Worm (Caenorhabditis elegans): ENCODE results near the gene srh-166.

DNA sequence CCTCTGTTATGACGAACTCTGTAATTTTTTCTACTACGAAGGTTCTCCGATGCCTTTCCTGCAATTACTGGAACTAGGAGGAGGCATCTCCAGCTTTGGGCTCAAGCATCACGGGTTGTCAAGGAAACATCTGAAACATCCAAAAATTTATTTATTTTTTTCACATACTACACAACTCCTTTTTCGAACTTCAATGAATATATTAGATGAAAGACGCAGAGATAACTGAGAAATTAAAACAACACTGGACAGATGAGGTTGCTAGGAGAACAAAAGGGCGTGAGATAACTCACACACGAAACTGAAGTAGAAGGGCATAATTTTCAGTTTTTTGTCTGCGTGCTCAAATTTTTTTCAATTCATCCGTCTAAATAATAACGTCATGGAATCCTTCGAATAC lies 1.8 kb upstream of the srh-166 start, which contains the start of gene Y38H6C.13:
- no peak for TF ChIP-seq mes-4 (tag; optimal IDR thresholded peaks at IDR 0.05)
- no peak for TF ChIP-seq ceh-100 (GFP tag; IDR thresholded peaks at IDR 0.05)
- no peak for TF ChIP-seq ceh-40 (GFP tag; IDR thresholded peaks at IDR 0.05)
- TF ChIP-seq ztf-22 (GFP tag; optimal IDR thresholded peaks at IDR 0.05), result no peak
- no peak for TF ChIP-seq snpc-4 (GFP tag; optimal IDR thresholded peaks at IDR 0.05)
- TF ChIP-seq snpc-4 (tag; optimal IDR thresholded peaks at IDR 0.05), result no peak
- TF ChIP-seq pha-4 (tag; optimal IDR thresholded peaks at IDR 0.05), result no peak
- no peak for TF ChIP-seq unc-130 (GFP tag; optimal IDR thresholded peaks at IDR 0.05)
- TF ChIP-seq snpc-3.4 (tag; optimal IDR thresholded peaks at IDR 0.05), result no peak
- TF ChIP-seq dpl-1 (GFP tag; optimal IDR thresholded peaks at IDR 0.05), result no peak
- no peak for TF ChIP-seq zim-3 (tag; optimal IDR thresholded peaks at IDR 0.05)
- TF ChIP-seq Y53F4B.3 (GFP tag; IDR thresholded peaks at IDR 0.05), result no peak
- TF ChIP-seq F49E8.2 (tag; optimal IDR thresholded peaks at IDR 0.05; ENCODE audit: insufficient read depth), result no peak
- no peak for TF ChIP-seq tbp1 (GFP tag; optimal IDR thresholded peaks at IDR 0.05)
- TF ChIP-seq pbrm-1 (GFP tag; IDR thresholded peaks at IDR 0.05), result no peak
